Fruit fly (Drosophila melanogaster): ENCODE results near the gene Ogg1.

Gene Ogg1

dm6 chrX:8677434-8677833 is 12.7 kb upstream of the Ogg1 start (continued):
- TF ChIP-seq phol (tag; optimal IDR thresholded peaks at IDR 0.05) (no peak), ato (GFP tag; IDR thresholded peaks at IDR 0.05; ENCODE audit: partially characterized antibody) (no peak), z (GFP tag; IDR thresholded peaks at IDR 0.05) (no peak), mld (GFP tag; IDR thresholded peaks at IDR 0.05; ENCODE audit: partially characterized antibody) (no peak), CG12104 (GFP tag; optimal IDR thresholded peaks at IDR 0.05) (no peak), Dip2 (GFP tag; IDR thresholded peaks at IDR 0.05) (no peak), ttk (GFP tag; IDR thresholded peaks at IDR 0.05) (no peak), stwl (tag; optimal IDR thresholded peaks at IDR 0.05) (no peak), Meics (GFP tag; optimal IDR thresholded peaks at IDR 0.05) (no peak), CG6689 (GFP tag; IDR thresholded peaks at IDR 0.05) (no peak), pros (GFP tag; optimal IDR thresholded peaks at IDR 0.05) (no peak), CG15011 (GFP tag; optimal IDR thresholded peaks at IDR 0.05) (no peak), CG10209 (GFP tag; optimal IDR thresholded peaks at IDR 0.05) (no peak), Ssrp (tag; optimal IDR thresholded peaks at IDR 0.05) (no peak), CG10543 (GFP tag; optimal IDR thresholded peaks at IDR 0.05) (no peak), CG3065 (GFP tag; optimal IDR thresholded peaks at IDR 0.05) (no peak), tll (GFP tag; optimal IDR thresholded peaks at IDR 0.05) (no peak), CG12391 (tag; optimal IDR thresholded peaks at IDR 0.05) (no peak), D19A (tag; optimal IDR thresholded peaks at IDR 0.05) (peak; percentile 41), crol (GFP tag; IDR thresholded peaks at IDR 0.05) (no peak), p53 (GFP tag; optimal IDR thresholded peaks at IDR 0.05) (no peak), CG11085 (GFP tag; IDR thresholded peaks at IDR 0.05) (no peak), CG10979 (tag; optimal IDR thresholded peaks at IDR 0.05) (peak; percentile 4), CG12071 (GFP tag; optimal IDR thresholded peaks at IDR 0.05) (no peak), CG13296 (GFP tag; optimal IDR thresholded peaks at IDR 0.05) (no peak), CG7963 (GFP tag; IDR thresholded peaks at IDR 0.05; ENCODE audit: partially characterized antibody) (no peak), Drgx (GFP tag; IDR thresholded peaks at IDR 0.05) (peak; percentile 67), so (GFP tag; IDR thresholded peaks at IDR 0.05) (peak; percentile 64; the same call in 1 of the 3 replicates), en (GFP tag; optimal IDR thresholded peaks at IDR 0.05) (peak; percentile 81), Sry-β (GFP tag; optimal IDR thresholded peaks at IDR 0.05) (no peak), tx (GFP tag; optimal IDR thresholded peaks at IDR 0.05) (no peak), HmgD (GFP tag; optimal IDR thresholded peaks at IDR 0.05) (no peak), crp (GFP tag; optimal IDR thresholded peaks at IDR 0.05) (no peak), HHEX (GFP tag; optimal IDR thresholded peaks at IDR 0.05) (no peak), CG1529 (GFP tag; optimal IDR thresholded peaks at IDR 0.05) (no peak), tup (GFP tag; optimal IDR thresholded peaks at IDR 0.05) (no peak), gce (GFP tag; IDR thresholded peaks at IDR 0.05) (peak; percentile 40; the same call in 1 of the 3 replicates), sima (GFP tag; optimal IDR thresholded peaks at IDR 0.05) (peak; percentile 29), sob (GFP tag; IDR thresholded peaks at IDR 0.05) (no peak), Mrtf (GFP tag; IDR thresholded peaks at IDR 0.05) (no peak), Nf-YC (tag; optimal IDR thresholded peaks at IDR 0.05) (no peak), zfh2 (GFP tag; optimal IDR thresholded peaks at IDR 0.05) (no peak), B-H2 (GFP tag; optimal IDR thresholded peaks at IDR 0.05) (no peak), kay (GFP tag; optimal IDR thresholded peaks at IDR 0.05) (peak; percentile 43), BtbVII (GFP tag; optimal IDR thresholded peaks at IDR 0.05) (no peak), CG12769 (tag; optimal IDR thresholded peaks at IDR 0.05) (peak; percentile 57), CG11723 (GFP tag; optimal IDR thresholded peaks at IDR 0.05) (no peak), ac (GFP tag; optimal IDR thresholded peaks at IDR 0.05) (no peak), CG2116 (GFP tag; optimal IDR thresholded peaks at IDR 0.05) (no peak), Hmx (GFP tag; optimal IDR thresholded peaks at IDR 0.05) (no peak), MBD-R2 (GFP tag; IDR thresholded peaks at IDR 0.05) (no peak)
